Worm (Caenorhabditis elegans): ENCODE data around the gene zhit-1.

- no peak for TF ChIP-seq mep-1 (tag; optimal IDR thresholded peaks at IDR 0.05)
- no peak for TF ChIP-seq nhr-28 (tag; optimal IDR thresholded peaks at IDR 0.05)
- TF ChIP-seq lin-13 (tag; optimal IDR thresholded peaks at IDR 0.05), result no peak
- TF ChIP-seq elt-3 (tag; optimal IDR thresholded peaks at IDR 0.05), result no peak
- TF ChIP-seq unc-39 (tag; optimal IDR thresholded peaks at IDR 0.05), result no peak
- TF ChIP-seq ceh-83 (GFP tag; optimal IDR thresholded peaks at IDR 0.05), result no peak
- TF ChIP-seq nhr-12 (tag; optimal IDR thresholded peaks at IDR 0.05), result no peak
- TF ChIP-seq pha-4 (tag; optimal IDR thresholded peaks at IDR 0.05), result no peak
- TF ChIP-seq nhr-76 (tag; optimal IDR thresholded peaks at IDR 0.05), result no peak
- no peak for TF ChIP-seq tbx-8 (GFP tag; optimal IDR thresholded peaks at IDR 0.05)
- TF ChIP-seq snpc-4 (tag; optimal IDR thresholded peaks at IDR 0.05), result no peak
These were observed 23.7 kb upstream of the zhit-1 start, which contains the start of gene memb-2 for ce11 chrV:5620040-5620439.

Data from whole organism, mixed stage, embryonic.